Worm (Caenorhabditis elegans): ENCODE measurements around the gene F14F9.5.

F14F9.5 gene

DNA sequence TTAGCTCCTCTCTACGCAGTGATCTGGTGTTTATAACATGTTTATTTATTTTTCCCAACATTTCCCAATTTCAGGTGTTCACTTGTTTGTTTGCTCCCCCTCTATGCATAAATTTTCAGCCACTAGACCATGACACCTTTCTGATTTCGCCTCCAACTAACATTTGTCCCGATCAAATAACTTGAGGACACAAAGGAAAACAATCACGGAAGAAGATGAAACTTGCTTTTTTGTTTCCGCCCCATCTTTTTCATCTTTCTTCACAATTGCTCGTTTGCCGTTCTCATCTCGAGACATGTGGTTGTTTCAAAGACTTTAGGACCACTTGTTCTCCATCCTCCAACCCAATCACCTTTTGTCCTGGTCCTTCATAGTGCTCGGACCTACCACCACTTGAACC, at the start of gene F14F9.5:
F14F9.5 (plus strand) TSS at position 301 of the 400 bp plus-strand sequence.
- no peak for TF ChIP-seq unc-62 (GFP tag; optimal IDR thresholded peaks at IDR 0.05)

DNA sequence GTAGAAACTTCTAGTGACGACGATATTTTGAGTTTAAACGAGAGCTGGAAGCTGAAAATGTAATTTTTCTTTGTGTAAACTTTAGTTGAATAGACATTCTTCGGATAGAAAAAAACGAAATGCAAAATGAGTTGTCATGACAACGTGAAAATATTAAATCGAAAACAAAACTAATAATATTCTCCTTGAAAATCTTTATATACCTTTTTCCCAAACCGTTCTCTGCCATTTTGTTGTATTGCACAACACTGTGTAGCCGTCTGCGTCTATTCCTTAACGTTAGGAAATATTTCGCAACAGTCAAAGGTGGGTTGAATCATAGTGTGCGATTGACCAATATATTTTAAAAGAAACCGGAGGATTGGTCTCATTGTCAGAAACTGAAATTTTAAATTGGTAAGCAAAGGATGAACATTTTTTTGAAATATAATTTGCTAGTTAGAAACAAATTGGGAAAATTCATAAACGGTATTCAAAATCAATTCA, 46.0 kb upstream of the F14F9.5 start, which contains the start of gene Y58A7A.3:
Y58A7A.3 (minus strand) TSS at position 51 of the 486 bp plus-strand sequence.
- TF ChIP-seq unc-62 (GFP tag; optimal IDR thresholded peaks at IDR 0.05), result no peak

DNA sequence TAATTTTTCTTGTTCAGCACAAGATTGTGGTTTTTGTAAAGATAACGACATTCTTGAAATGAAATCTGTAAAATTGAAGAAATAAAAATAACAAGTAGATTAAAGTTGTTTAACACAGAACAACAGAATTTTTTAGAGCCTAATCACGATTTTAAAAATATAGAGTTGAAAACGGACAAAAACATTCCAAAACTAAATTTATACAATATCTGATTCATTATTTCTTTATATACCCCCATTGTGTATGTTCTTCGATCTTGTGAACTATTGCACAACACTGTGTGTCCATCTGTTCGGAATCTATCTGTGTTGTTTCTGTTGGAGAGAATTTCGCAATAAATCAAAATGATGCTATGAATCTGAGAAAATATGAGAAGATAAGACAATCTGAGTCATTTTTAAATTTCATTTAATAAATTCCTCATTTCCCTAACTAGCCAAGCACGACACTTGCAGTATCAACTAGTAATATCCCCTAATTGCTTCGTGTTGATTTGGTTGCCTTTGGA, 41.9 kb upstream of the F14F9.5 start, which contains the start of gene Y58A7A.4:
Y58A7A.4 (minus strand) TSS at position 51 of the 509 bp plus-strand sequence.
- no peak for TF ChIP-seq unc-62 (GFP tag; optimal IDR thresholded peaks at IDR 0.05)

DNA sequence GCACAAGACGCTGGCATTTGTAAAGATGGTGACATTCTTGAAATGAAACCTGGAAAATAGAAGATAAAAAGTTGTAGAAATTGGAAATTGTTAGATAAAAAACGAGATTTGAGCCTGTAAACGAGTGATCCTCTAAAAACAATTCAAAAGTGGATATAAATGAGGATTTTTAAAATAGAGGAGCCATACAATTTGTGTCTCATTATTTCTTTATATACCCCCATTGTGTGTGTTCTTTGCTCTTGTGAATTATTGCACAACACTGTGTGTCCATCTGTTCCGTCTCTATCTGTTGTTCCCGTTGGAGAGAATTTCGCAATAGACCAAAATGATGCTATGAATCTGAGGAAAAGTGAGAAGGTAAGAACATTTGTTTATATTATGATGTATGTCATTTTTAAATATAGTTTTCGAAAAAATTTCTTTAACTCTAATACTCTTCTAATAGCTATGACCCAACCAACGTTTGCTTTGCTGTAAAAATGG, 39.9 kb upstream of the F14F9.5 start, which contains the start of gene Y58A7A.5:
Y58A7A.5 (minus strand) TSS at position 51 of the 486 bp plus-strand sequence.
- no peak for TF ChIP-seq unc-62 (GFP tag; optimal IDR thresholded peaks at IDR 0.05)

DNA sequence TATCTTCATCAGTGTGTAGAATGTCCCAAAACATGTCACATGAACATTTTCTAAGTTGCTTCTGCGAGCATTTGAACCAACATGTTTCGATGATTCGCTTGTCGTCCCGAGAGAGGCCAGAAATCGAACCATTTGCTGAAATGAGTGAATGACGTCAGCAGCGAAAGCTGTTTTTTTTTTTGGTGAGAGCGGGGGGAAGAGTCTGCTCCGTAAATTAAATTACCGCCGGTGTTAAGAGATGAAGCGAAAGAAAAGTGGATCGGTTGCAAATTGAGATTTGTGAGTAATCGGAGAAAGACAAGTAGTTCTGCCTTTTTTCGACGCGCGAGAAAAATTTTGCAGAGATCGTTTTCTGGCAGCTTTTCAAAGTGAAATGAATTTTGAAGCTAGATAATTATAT, 38.6 kb upstream of the F14F9.5 start:
- no peak for TF ChIP-seq unc-62 (GFP tag; optimal IDR thresholded peaks at IDR 0.05)

DNA sequence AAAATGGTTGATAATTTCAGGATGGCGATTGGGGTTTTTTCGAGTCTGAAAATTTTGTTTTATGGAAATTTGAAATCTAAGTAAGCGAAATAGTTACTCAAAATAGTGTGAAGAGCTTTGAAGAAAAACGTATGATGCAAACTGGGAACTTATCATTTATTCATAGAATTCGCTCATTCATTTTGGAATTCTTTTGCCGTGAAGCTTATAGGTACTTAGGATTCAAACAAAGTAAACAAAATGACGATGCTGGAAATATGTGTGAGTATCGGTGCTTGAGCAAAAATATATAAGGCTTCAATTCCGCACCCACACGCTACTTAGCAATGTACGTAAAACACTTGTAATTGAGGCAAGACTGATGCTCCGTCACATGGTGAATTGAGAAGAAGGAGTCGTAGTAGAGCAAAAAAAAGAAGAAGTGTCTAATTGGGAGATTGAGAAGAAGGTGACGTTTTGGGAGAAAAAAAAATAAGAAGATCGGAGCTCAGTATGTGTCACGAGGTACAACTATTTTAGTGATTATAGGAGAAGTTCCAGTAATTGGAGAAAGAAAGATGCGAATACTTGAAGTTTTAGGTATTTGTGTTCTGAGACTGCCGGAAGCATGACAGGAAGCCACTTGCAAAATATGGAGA, 37.3 kb upstream of the F14F9.5 start, which contains the start of gene glb-32:
glb-32 (minus strand) TSS at position 51 of the 638 bp plus-strand sequence.
- no peak for TF ChIP-seq unc-62 (GFP tag; optimal IDR thresholded peaks at IDR 0.05)

DNA sequence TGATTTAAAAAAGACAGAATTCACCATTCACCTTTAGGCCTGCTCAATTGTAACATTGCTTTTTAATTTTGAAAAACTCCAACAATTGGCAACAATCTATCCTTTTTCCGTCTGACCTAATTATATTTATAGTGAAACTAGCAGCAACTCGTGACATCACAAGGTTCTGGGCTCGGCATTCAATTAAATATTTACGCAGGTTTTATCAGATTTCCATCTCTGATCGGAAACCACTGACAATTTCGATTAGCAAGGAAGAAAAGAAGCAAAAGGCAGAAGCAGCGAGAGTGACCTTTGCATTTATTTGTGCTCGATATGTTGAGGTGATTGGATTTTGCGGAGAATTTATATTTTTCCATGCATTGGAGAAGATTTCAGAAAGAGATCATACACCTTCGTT, 36.5 kb upstream of the F14F9.5 start:
- no peak for TF ChIP-seq unc-62 (GFP tag; optimal IDR thresholded peaks at IDR 0.05)

DNA sequence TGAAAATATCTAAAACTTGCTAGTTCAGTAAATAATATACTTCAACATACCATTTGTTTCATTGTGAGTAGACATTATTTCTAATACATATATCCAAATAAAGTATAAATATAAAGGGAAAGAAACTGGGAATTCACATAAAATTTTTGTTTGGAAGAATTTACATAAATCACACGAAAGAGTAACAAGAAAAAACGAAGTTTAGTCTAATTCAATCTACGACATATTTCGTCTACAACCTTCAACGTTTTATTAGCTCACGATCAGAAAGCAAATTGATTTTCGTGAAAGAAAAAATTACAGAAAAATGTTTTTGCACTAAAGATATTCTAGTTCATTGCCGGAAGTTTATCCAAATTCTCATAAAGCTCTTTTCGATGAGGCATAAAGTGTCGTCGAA, 29.9 kb upstream of the F14F9.5 start, which contains the start of gene C04F5.2:
C04F5.2 (minus strand) TSS at position 101 of the 400 bp plus-strand sequence.
- TF ChIP-seq unc-62 (GFP tag; optimal IDR thresholded peaks at IDR 0.05), result no peak

DNA sequence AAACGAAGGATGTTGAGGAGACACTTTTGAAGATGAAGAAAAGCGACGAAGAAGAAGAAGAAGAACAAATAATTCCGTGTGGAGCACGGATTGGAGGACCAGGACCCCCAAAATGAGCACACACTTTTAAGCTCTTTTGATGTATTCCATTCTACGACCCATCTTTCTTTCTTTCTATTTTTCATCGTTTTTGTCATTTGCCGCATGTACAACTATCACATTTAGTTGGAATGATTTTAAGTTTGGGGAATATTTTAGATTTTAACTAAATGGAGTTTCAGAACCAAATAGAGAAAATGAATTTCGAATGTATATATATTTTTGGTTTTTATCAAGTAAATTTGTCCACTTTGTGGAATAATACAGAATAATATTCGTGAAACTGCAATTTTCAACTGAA, 28.0 kb upstream of the F14F9.5 start, which contains the start of gene unc-46:
unc-46 (minus strand) TSS at position 101 of the 400 bp plus-strand sequence.
- TF ChIP-seq unc-62 (GFP tag; optimal IDR thresholded peaks at IDR 0.05), result no peak

DNA sequence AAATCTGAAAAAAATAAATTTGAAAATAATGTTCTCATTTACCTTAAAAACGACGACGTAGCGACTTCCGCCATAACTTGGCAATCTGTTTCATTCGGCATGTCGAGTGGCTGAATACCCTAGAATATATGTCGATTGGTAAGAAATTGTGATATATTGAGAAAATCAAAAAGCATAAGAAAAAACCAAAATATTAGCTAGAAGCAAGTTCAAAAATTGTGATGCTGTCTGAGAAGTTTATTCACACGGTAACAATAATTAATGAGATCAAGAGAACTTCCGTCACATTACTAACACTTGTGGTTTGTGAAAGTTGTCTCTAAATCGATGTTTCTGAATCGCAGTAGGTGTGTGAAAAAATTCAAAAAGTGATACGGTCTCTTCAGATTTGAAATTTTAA, 24.9 kb upstream of the F14F9.5 start, which contains the start of gene srab-1:
srab-1 (minus strand) TSS at position 101 of the 400 bp plus-strand sequence.
- no peak for TF ChIP-seq unc-62 (GFP tag; optimal IDR thresholded peaks at IDR 0.05)

DNA sequence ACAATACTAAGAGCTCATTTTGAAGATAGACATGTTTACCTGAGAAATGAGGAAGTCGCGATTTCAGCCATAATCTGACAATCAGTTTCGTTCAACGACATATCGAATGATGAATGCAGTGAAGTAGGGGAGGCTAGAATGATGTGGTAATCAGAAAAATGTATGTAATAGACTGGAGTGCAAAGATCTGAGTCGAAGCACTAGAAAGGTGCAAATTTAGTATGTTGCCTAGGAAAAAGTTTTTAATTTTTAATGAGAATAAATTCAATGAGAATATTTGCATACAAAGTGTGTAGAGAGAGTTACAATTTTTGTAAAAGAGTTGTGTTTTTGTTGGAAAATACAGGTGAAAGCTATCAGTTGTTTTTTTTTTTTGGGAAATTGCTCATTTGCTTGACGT, 22.0 kb upstream of the F14F9.5 start, which contains the start of gene srab-2:
srab-2 (minus strand) TSS at position 101 of the 400 bp plus-strand sequence.
- no peak for TF ChIP-seq unc-62 (GFP tag; optimal IDR thresholded peaks at IDR 0.05)

DNA sequence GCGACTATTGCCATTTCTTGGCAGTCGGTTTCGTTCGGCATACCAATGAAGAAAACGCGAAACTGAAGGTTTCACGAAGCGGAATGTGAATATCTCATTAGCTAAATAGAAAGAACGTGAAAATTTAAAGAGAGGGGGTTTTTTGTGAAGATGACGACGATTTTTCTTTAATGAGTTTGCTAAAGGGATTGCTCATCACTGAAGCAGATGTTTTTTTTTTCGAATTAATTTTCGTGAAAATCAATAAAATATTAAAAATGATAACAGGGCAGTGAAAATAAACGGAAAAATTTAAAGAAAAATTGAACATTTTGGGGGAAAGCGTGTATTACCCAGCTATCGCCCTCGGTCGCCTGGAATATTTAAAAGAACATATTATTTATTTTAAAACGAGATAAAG, 19.1 kb upstream of the F14F9.5 start, which contains the start of gene srab-3:
srab-3 (minus strand) TSS at position 101 of the 400 bp plus-strand sequence.
- no peak for TF ChIP-seq unc-62 (GFP tag; optimal IDR thresholded peaks at IDR 0.05)

DNA sequence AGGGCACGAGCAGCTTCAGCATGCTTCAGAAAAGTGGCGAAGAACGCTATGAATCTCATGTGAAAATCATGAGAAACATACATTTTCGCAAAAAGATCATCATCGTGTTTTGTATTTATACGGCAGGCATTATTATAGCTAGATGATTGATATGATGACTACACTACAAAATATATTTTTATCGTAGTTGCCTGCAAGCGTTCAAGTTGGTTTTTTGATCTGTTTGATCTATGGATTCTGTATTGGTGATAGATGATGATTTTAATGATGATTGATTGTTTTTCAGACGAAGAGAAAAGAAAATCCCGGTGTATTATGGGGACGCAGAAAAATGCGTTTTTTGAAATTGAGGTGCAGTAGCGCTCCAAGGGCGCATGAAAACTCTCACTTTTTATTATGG, 16.2 kb upstream of the F14F9.5 start, which contains the start of gene ugt-63:
ugt-63 (minus strand) TSS at position 89 of the 400 bp plus-strand sequence.
- no peak for TF ChIP-seq unc-62 (GFP tag; optimal IDR thresholded peaks at IDR 0.05)

DNA sequence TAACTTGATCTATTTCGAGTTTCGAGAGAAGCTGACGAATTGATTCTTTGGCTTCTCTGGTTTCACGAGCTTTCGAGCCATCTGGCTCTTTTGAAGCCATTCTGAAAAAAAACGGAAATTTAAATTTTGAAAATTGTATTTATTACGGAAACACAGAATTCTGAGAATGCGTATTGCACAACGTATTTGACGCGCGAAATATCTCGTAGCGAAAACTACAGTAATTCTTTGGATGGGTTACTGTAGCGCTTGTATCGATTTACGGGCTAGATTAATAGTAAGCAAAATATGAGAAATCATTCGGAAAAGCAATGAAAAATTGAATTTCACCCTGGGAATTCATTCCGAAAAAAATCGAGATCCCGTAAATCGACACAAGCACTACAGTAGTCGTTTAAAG, 13.2 kb upstream of the F14F9.5 start, which contains the start of gene C04F5.8:
C04F5.8 (minus strand) TSS at position 101 of the 400 bp plus-strand sequence.
- TF ChIP-seq unc-62 (GFP tag; optimal IDR thresholded peaks at IDR 0.05), result no peak

DNA sequence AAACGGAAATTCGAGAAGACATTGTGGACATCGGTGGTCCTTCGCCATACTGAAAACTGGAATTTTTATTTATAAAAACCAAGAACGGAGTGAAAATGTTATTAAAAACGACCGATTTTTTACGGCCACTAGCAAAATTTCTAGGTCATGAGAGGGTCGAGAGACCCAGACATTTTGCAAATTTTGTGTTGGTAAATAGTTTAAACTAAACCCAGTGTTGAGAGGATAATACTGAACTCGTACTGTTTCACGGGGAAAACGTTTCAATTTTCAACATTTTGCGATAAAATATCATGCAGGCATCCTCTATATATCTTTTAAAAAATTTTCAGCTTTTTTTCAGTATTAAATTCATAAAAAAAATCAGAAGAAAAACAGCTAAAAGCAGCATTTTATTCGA, 7.8 kb upstream of the F14F9.5 start, which contains the start of gene C04F5.9:
C04F5.9 (minus strand) TSS at position 101 of the 400 bp plus-strand sequence.
- no peak for TF ChIP-seq unc-62 (GFP tag; optimal IDR thresholded peaks at IDR 0.05)

DNA sequence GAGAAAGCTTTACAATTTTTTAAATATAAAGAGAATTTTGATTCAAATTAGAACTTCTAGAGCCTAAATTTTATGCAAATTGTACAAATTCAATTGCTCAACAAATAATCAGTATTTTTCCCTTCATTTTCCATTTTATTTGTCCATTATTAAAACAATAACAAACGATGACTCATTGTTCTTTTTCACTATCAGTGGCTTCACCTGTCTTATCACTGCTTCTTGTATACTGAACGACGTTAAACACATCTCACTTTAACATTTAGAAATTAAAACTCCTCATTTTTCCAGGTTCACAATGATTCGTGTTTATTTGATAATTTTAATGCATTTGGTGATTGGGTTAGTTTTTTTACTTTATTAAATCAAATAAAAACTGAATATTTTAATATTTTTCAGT, 7.2 kb upstream of the F14F9.5 start, which contains the start of gene sid-1:
sid-1 (plus strand) TSS at position 292 of the 400 bp plus-strand sequence.
- TF ChIP-seq unc-62 (GFP tag; optimal IDR thresholded peaks at IDR 0.05), result no peak
